Worm (Caenorhabditis elegans) whole organism, late embryonic: ENCODE results near the gene tbx-8.

ENCODE experiments used
- ahr-1 ChIP-seq: sonication (generic microtip); optimal IDR thresholded peaks from 2 replicates; lab custom pipeline; 2016; ENCODE audit warnings: missing genetic modification characterization, missing compliant biosample characterization
- ama-1 ChIP-seq: fragments of 150-350 bp; optimal IDR thresholded peaks from 2 replicates; lab custom pipeline; 2014
- ceh-34 ChIP-seq: sonication (generic microtip); optimal IDR thresholded peaks from 2 replicates; lab custom pipeline; 2016; ENCODE audit warnings: mild to moderate bottlenecking, missing genetic modification characterization, missing compliant biosample characterization
- ceh-6 ChIP-seq: fragments of 200-800 bp; sonication (Bioruptor generic); optimal IDR thresholded peaks from 2 replicates; lab custom pipeline; 2018; ENCODE audit warnings: mild to moderate bottlenecking, missing genetic modification characterization, missing compliant biosample characterization
- che-1 ChIP-seq: sonication (generic microtip); optimal IDR thresholded peaks from 2 replicates; lab custom pipeline; 2016; ENCODE audit warnings: mild to moderate bottlenecking, missing genetic modification characterization, missing compliant biosample characterization
- hlh-6 ChIP-seq: sonication (generic microtip); optimal IDR thresholded peaks from 2 replicates; lab custom pipeline; 2016; ENCODE audit warnings: missing genotype, missing genetic modification characterization, missing compliant biosample characterization
- nhr-11 ChIP-seq: fragments of 150-350 bp; optimal IDR thresholded peaks from 2 replicates; lab custom pipeline; 2014; ENCODE audit warnings: missing biosample characterization, missing genetic modification characterization
- sox-2 ChIP-seq: fragments of 200-800 bp; sonication (Bioruptor generic); IDR thresholded peaks from 2 replicates; pipeline ENCODE4 v1.3.6; 2022; ENCODE audit warnings: missing genetic modification reagents, missing genetic modification characterization, missing compliant biosample characterization

ce11 chrIII:10305295-10305694 is 41.9 kb upstream of the tbx-8 start:
- TF ChIP-seq ama-1 (lab: Kevin White, UChicago) (no peak), ceh-34 (tag; lab: Kevin White, UChicago) (no peak), che-1 (tag; lab: Kevin White, UChicago) (no peak), hlh-6 (tag; lab: Kevin White, UChicago) (no peak), ceh-6 (no peak), nhr-11 (tag; lab: Kevin White, UChicago) (no peak), sox-2 (GFP tag; lab: Robert Waterston, UW) (no peak), ahr-1 (tag; lab: Kevin White, UChicago) (no peak)
